Fruit fly (Drosophila melanogaster) whole organism, embryonic: ENCODE results near the gene Ogdh.

Source experiments
- CG10147 ChIP-seq: fragments of 200-800 bp; sonication (Bioruptor generic); optimal IDR thresholded peaks from 2 replicates; lab custom pipeline; 2019; ENCODE audit warnings: missing biosample characterization, mild to moderate bottlenecking, missing genetic modification characterization, moderate library complexity
- CG10209 ChIP-seq: fragments of 200-800 bp; sonication (Bioruptor generic); optimal IDR thresholded peaks from 3 replicates; lab custom pipeline; 2017; ENCODE audit warnings: missing biosample characterization, mild to moderate bottlenecking, missing genetic modification characterization, missing genetic modification reagents
- CG10274 ChIP-seq: fragments of 200-800 bp; sonication (Bioruptor generic); optimal IDR thresholded peaks from 3 replicates; lab custom pipeline; 2017; ENCODE audit warnings: missing biosample characterization, mild to moderate bottlenecking, missing genetic modification characterization
- CG11695 ChIP-seq: fragments of 200-800 bp; sonication (Bioruptor generic); IDR thresholded peaks from 3 replicates; pipeline ENCODE4 v1.3.6; 2022; ENCODE audit warnings: missing biosample characterization, missing genetic modification characterization
- CG12219 ChIP-seq: fragments of 200-800 bp; sonication (Bioruptor generic); optimal IDR thresholded peaks from 3 replicates; lab custom pipeline; 2018; ENCODE audit warnings: missing biosample characterization, mild to moderate bottlenecking, missing genetic modification characterization
- CG12299 ChIP-seq: fragments of 200-800 bp; sonication (Bioruptor generic); optimal IDR thresholded peaks from 2 replicates; lab custom pipeline; 2018; ENCODE audit warnings: missing biosample characterization, mild to moderate bottlenecking, missing genetic modification characterization
- CG1233 ChIP-seq: fragments of 200-800 bp; sonication (Bioruptor generic); optimal IDR thresholded peaks from 4 replicates; lab custom pipeline; 2018; ENCODE audit warnings: missing biosample characterization, mild to moderate bottlenecking, missing genetic modification characterization
- CG12391 ChIP-seq: fragments of 200-800 bp; sonication (Bioruptor generic); optimal IDR thresholded peaks from 3 replicates; lab custom pipeline; 2018; ENCODE audit warnings: missing biosample characterization, mild to moderate bottlenecking, missing genetic modification characterization, moderate library complexity
- CG12744 ChIP-seq: fragments of 200-800 bp; sonication (Bioruptor generic); optimal IDR thresholded peaks from 2 replicates; lab custom pipeline; 2016; ENCODE audit warnings: missing biosample characterization, missing genetic modification characterization
- CG13624 ChIP-seq: fragments of 200-800 bp; sonication (Bioruptor generic); optimal IDR thresholded peaks from 2 replicates; lab custom pipeline; 2016; ENCODE audit warnings: missing biosample characterization, missing genetic modification characterization
- CG15696 ChIP-seq: fragments of 200-800 bp; sonication (Bioruptor generic); optimal IDR thresholded peaks from 2 replicates; lab custom pipeline; 2019; ENCODE audit warnings: missing biosample characterization, mild to moderate bottlenecking, missing genetic modification characterization, moderate library complexity
- CG1603 ChIP-seq: fragments of 200-800 bp; sonication (Bioruptor generic); optimal IDR thresholded peaks from 2 replicates; lab custom pipeline; 2019; ENCODE audit warnings: missing biosample characterization, mild to moderate bottlenecking, missing genetic modification characterization, moderate library complexity
- CG17361 ChIP-seq: fragments of 200-800 bp; sonication (Bioruptor generic); IDR thresholded peaks from 3 replicates; pipeline ENCODE4 v1.3.6; 2022; ENCODE audit warnings: missing biosample characterization, missing genetic modification characterization
- CG18599 ChIP-seq: fragments of 200-800 bp; sonication (Bioruptor generic); optimal IDR thresholded peaks from 3 replicates; lab custom pipeline; 2017; ENCODE audit warnings: missing biosample characterization, missing genetic modification characterization, mild to moderate bottlenecking, moderate library complexity, missing genetic modification reagents
- CG4820 ChIP-seq: fragments of 200-800 bp; sonication (Bioruptor generic); optimal IDR thresholded peaks from 3 replicates; lab custom pipeline; 2016; ENCODE audit warnings: missing biosample characterization, missing genetic modification characterization
- CG7357 ChIP-seq: fragments of 200-800 bp; sonication (Bioruptor generic); IDR thresholded peaks from 3 replicates; pipeline ENCODE4 v1.3.6; 2022; ENCODE audit warnings: missing biosample characterization, missing genetic modification characterization
- CG8478 ChIP-seq: fragments of >200 bp; optimal IDR thresholded peaks from 2 replicates; lab custom pipeline; 2018
- CG8924 ChIP-seq: fragments of 200-800 bp; optimal IDR thresholded peaks from 3 replicates; lab custom pipeline; 2019; ENCODE audit warnings: missing biosample characterization, mild to moderate bottlenecking, missing genetic modification characterization, moderate library complexity
- CG9876 ChIP-seq: fragments of 200-800 bp; sonication (Bioruptor generic); optimal IDR thresholded peaks from 2 replicates; lab custom pipeline; 2016; ENCODE audit warnings: missing biosample characterization, missing genetic modification characterization
- CG9932 ChIP-seq: fragments of 200-800 bp; sonication (Bioruptor generic); IDR thresholded peaks from 2 replicates; pipeline ENCODE4 v1.3.6; 2022; ENCODE audit warnings: missing biosample characterization, missing genetic modification characterization
- Doc2 ChIP-seq: fragments of 200-800 bp; sonication (Bioruptor generic); IDR thresholded peaks from 2 replicates; pipeline ENCODE4 v1.3.6; 2022; ENCODE audit warnings: missing biosample characterization, missing genetic modification characterization
- Doc3 ChIP-seq: fragments of 200-800 bp; sonication (Bioruptor generic); IDR thresholded peaks from 3 replicates; pipeline ENCODE4 v1.3.6; 2022; ENCODE audit warnings: missing biosample characterization, missing genetic modification characterization; ENCODE audit not compliant: partially characterized antibody
- GATAe ChIP-seq: fragments of 200-800 bp; sonication (Bioruptor generic); conservative IDR thresholded peaks from 2 replicates; pipeline ENCODE4 v1.3.6; 2022; ENCODE audit warnings: missing biosample characterization, missing genetic modification characterization
- Gsc ChIP-seq: fragments of 200-800 bp; sonication (Bioruptor generic); IDR thresholded peaks from 2 replicates; pipeline ENCODE4 v1.3.6; 2022; ENCODE audit warnings: missing biosample characterization, missing genetic modification characterization
- H2.0 ChIP-seq: fragments of 200-800 bp; sonication (Bioruptor generic); IDR thresholded peaks from 2 replicates; pipeline ENCODE4 v1.3.6; 2022; ENCODE audit warnings: missing biosample characterization, missing genetic modification characterization
- HHEX ChIP-seq: fragments of 200-800 bp; sonication (Bioruptor generic); optimal IDR thresholded peaks from 3 replicates; lab custom pipeline; 2017; ENCODE audit warnings: missing biosample characterization, mild to moderate bottlenecking, missing genetic modification characterization, missing genetic modification reagents
- Lpt ChIP-seq: fragments of >200 bp; optimal IDR thresholded peaks from 2 replicates; lab custom pipeline; 2018; ENCODE audit warnings: missing biosample characterization, missing genetic modification characterization
- MBD-R2 ChIP-seq: fragments of 200-800 bp; sonication (Bioruptor generic); IDR thresholded peaks from 2 replicates; pipeline ENCODE4 v1.3.6; 2022; ENCODE audit warnings: missing biosample characterization, missing genetic modification characterization
- MESR4 ChIP-seq: fragments of 200-800 bp; sonication (Bioruptor generic); optimal IDR thresholded peaks from 2 replicates; lab custom pipeline; 2018; ENCODE audit warnings: missing biosample characterization, mild to moderate bottlenecking, missing genetic modification characterization, moderate library complexity
- Myb ChIP-seq: fragments of 200-800 bp; sonication (Bioruptor generic); optimal IDR thresholded peaks from 2 replicates; lab custom pipeline; 2016; ENCODE audit warnings: missing biosample characterization, missing genetic modification characterization
- Neu2 ChIP-seq: fragments of 200-800 bp; sonication (Bioruptor generic); optimal IDR thresholded peaks from 3 replicates; lab custom pipeline; 2016; ENCODE audit warnings: missing biosample characterization, missing genetic modification characterization, borderline replicate concordance
- Pdp1 ChIP-seq, 2 experiments: fragments of 200-800 bp; sonication (Bioruptor generic); optimal IDR thresholded peaks; 3 replicates each; lab custom pipeline; 2016; ENCODE audit warnings: missing biosample characterization in 2 of 2, missing genetic modification characterization in 2 of 2, mild to moderate bottlenecking in 1 of 2, moderate library complexity in 1 of 2
- Sin3A ChIP-seq: fragments of >200 bp; optimal IDR thresholded peaks from 2 replicates; lab custom pipeline; 2018
- Ssrp ChIP-seq: fragments of 200-800 bp; sonication (Bioruptor generic); optimal IDR thresholded peaks from 2 replicates; lab custom pipeline; 2018; ENCODE audit warnings: missing biosample characterization, mild to moderate bottlenecking, missing genetic modification characterization, moderate library complexity
- YL-1 ChIP-seq: fragments of 200-800 bp; sonication (Bioruptor generic); optimal IDR thresholded peaks from 3 replicates; lab custom pipeline; 2017; ENCODE audit warnings: missing biosample characterization, mild to moderate bottlenecking, missing genetic modification characterization
- ap ChIP-seq: fragments of 200-800 bp; sonication (Bioruptor generic); IDR thresholded peaks from 2 replicates; pipeline ENCODE4 v1.3.6; 2022; ENCODE audit warnings: missing biosample characterization, missing genetic modification characterization
- ara ChIP-seq: fragments of 200-800 bp; sonication (Bioruptor generic); IDR thresholded peaks from 2 replicates; pipeline ENCODE4 v1.3.6; 2022; ENCODE audit warnings: missing biosample characterization, missing genetic modification characterization
- cato ChIP-seq: fragments of 200-800 bp; sonication (Bioruptor generic); optimal IDR thresholded peaks from 2 replicates; lab custom pipeline; 2016; ENCODE audit warnings: missing biosample characterization, missing genetic modification characterization, borderline replicate concordance
- dan ChIP-seq: fragments of 200-800 bp; sonication (Bioruptor generic); IDR thresholded peaks from 2 replicates; pipeline ENCODE4 v1.3.6; 2022; ENCODE audit warnings: missing biosample characterization, missing genetic modification characterization
- dm ChIP-seq: fragments of 200-800 bp; sonication (Bioruptor generic); optimal IDR thresholded peaks from 3 replicates; lab custom pipeline; 2016; ENCODE audit warnings: missing biosample characterization, missing genetic modification characterization
- dpn ChIP-seq, 2 experiments: fragments of 200-800 bp; sonication (Bioruptor generic); optimal IDR thresholded peaks; 3 replicates each; lab custom pipeline; 2016; ENCODE audit warnings: missing biosample characterization in 2 of 2, missing genetic modification characterization in 2 of 2
- esg ChIP-seq: fragments of 200-800 bp; sonication (Bioruptor generic); conservative IDR thresholded peaks from 2 replicates; pipeline ENCODE4 v1.3.6; 2022; ENCODE audit warnings: missing biosample characterization, missing genetic modification characterization
- fd64A ChIP-seq: fragments of 200-800 bp; sonication (Bioruptor generic); optimal IDR thresholded peaks from 3 replicates; lab custom pipeline; 2018; ENCODE audit warnings: missing biosample characterization, mild to moderate bottlenecking, missing genetic modification characterization
- gcm2 ChIP-seq: fragments of 200-800 bp; sonication (Bioruptor generic); optimal IDR thresholded peaks from 2 replicates; lab custom pipeline; 2016; ENCODE audit warnings: missing biosample characterization, missing genetic modification characterization
- ham ChIP-seq: fragments of 200-800 bp; sonication (Bioruptor generic); IDR thresholded peaks from 2 replicates; pipeline ENCODE4 v1.3.6; 2022; ENCODE audit warnings: missing biosample characterization, missing genetic modification characterization
- inv ChIP-seq: fragments of 200-800 bp; sonication (Bioruptor generic); IDR thresholded peaks from 2 replicates; pipeline ENCODE4 v1.3.6; 2022; ENCODE audit warnings: missing biosample characterization, missing genetic modification characterization; ENCODE audit not compliant: partially characterized antibody
- oc ChIP-seq: fragments of 200-800 bp; sonication (Bioruptor generic); optimal IDR thresholded peaks from 2 replicates; lab custom pipeline; 2018; ENCODE audit warnings: missing biosample characterization, mild to moderate bottlenecking, missing genetic modification characterization, moderate library complexity
- prd ChIP-seq, 3 experiments: fragments of >200 bp in 2 of 3; fragments of 200-800 bp in 1 of 3; sonication (Bioruptor generic) in 1 of 3; optimal IDR thresholded peaks in 2 of 3; IDR thresholded peaks in 1 of 3; 2 replicates in 2 of 3; 3 replicates in 1 of 3; pipeline versions ENCODE4 v1.3.6 to Lab custom; 2017 to 2022; ENCODE audit warnings: missing biosample characterization in 1 of 3, missing genetic modification characterization in 1 of 3
- salm ChIP-seq: fragments of 200-800 bp; sonication (Bioruptor generic); optimal IDR thresholded peaks from 2 replicates; lab custom pipeline; 2018; ENCODE audit warnings: missing biosample characterization, mild to moderate bottlenecking, missing genetic modification characterization
- slbo ChIP-seq: fragments of 200-800 bp; sonication (Bioruptor generic); IDR thresholded peaks from 2 replicates; pipeline ENCODE4 v1.3.6; 2022; ENCODE audit warnings: missing biosample characterization, missing genetic modification characterization
- zen ChIP-seq: fragments of 200-800 bp; sonication (Bioruptor generic); optimal IDR thresholded peaks from 3 replicates; lab custom pipeline; 2018; ENCODE audit warnings: missing biosample characterization, mild to moderate bottlenecking, missing genetic modification characterization, moderate library complexity

The Ogdh gene

DNA sequence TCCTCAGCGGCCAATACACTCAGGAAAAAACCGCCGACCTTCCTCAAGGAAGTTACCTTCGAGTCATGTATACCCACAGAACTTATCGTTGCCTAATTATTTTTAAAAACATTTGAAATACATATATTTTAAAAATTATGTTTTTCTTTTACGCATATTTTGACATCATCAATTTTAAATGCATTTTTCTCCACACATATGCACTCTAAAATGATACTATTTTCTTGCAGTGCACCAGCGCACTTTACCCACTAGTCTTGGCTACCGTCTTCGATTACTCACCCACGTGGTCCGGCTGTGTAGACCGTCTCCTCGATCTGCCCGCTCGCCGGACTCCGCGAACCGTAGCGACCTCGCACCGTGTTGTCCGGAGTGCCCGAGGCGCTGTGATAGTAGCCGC, 13.3 kb upstream of the Ogdh start (continued):
- TF ChIP-seq slbo (GFP tag; lab: Robert Waterston, UW) (peak; percentile 21; the same call in 1 of the 2 replicates), CG1603 (tag; lab: Kevin White, UChicago) (peak; percentile 41), CG1233 (GFP tag; lab: Kevin White, UChicago) (peak; percentile 39), ap (GFP tag; lab: Robert Waterston, UW) (no peak), MESR4 (GFP tag; lab: Kevin White, UChicago) (no peak), fd64A (no peak), inv (GFP tag; lab: Robert Waterston, UW) (no peak), CG10274 (GFP tag; lab: Kevin White, UChicago) (no peak), Ssrp (tag; lab: Kevin White, UChicago) (peak; percentile 23), Lpt (no peak), CG7357 (GFP tag; lab: Robert Waterston, UW) (no peak), CG12391 (tag; lab: Kevin White, UChicago) (peak; percentile 21), CG12744 (GFP tag; lab: Kevin White, UChicago) (no peak), CG12299 (tag; lab: Kevin White, UChicago) (no peak), CG8924 (tag; lab: Kevin White, UChicago) (no peak), ara (GFP tag; lab: Robert Waterston, UW) (no peak), Gsc (no peak), CG9876 (GFP tag; lab: Kevin White, UChicago) (no peak), CG9932 (GFP tag; lab: Robert Waterston, UW) (peak; percentile 38), HHEX (no peak), prd (optimal IDR thresholded peaks at IDR 0.05; lab: Kevin White, UChicago) (no peak), prd (GFP tag; IDR thresholded peaks at IDR 0.05; lab: Robert Waterston, UW) (no peak; the same call in 2 of the 3 replicates), H2.0 (no peak), MBD-R2 (no peak), esg (GFP tag; lab: Robert Waterston, UW) (peak; percentile 21; the same call in 1 of the 2 replicates), salm (tag; lab: Kevin White, UChicago) (no peak), Myb (peak; percentile 6), dm (GFP tag; lab: Kevin White, UChicago) (no peak), CG11695 (GFP tag; lab: Robert Waterston, UW) (no peak), CG17361 (GFP tag; lab: Robert Waterston, UW) (0 out of 3 replicates have a peak, but pooled peaks have one; percentile 23), Neu2 (GFP tag; lab: Kevin White, UChicago) (no peak), zen (tag; lab: Kevin White, UChicago) (peak; percentile 19), dpn (GFP tag; optimal IDR thresholded peaks at IDR 0.05; lab: Kevin White, UChicago) (peak in 1 of 2 experiments; percentile 11), ham (GFP tag; lab: Robert Waterston, UW) (no peak), GATAe (no peak), Sin3A (lab: Kevin White, UChicago) (no peak), Pdp1 (GFP tag; optimal IDR thresholded peaks at IDR 0.05; lab: Kevin White, UChicago) (peak in 1 of 2 experiments; percentile 36), CG12219 (no peak), Doc2 (GFP tag; lab: Robert Waterston, UW) (no peak), CG10209 (peak; percentile 25), CG13624 (no peak), dan (GFP tag; lab: Robert Waterston, UW) (no peak), CG15696 (tag; lab: Kevin White, UChicago) (no peak), CG10147 (GFP tag; lab: Kevin White, UChicago) (no peak), oc (tag; lab: Kevin White, UChicago) (no peak), Doc3 (no peak), CG4820 (no peak), CG8478 (lab: Kevin White, UChicago) (no peak), cato (no peak), gcm2 (GFP tag; lab: Kevin White, UChicago) (no peak), YL-1 (GFP tag; lab: Kevin White, UChicago) (no peak), CG18599 (GFP tag; lab: Kevin White, UChicago) (no peak)
